Worm (Caenorhabditis elegans): ENCODE results near the gene Y50D4A.1.

DNA sequence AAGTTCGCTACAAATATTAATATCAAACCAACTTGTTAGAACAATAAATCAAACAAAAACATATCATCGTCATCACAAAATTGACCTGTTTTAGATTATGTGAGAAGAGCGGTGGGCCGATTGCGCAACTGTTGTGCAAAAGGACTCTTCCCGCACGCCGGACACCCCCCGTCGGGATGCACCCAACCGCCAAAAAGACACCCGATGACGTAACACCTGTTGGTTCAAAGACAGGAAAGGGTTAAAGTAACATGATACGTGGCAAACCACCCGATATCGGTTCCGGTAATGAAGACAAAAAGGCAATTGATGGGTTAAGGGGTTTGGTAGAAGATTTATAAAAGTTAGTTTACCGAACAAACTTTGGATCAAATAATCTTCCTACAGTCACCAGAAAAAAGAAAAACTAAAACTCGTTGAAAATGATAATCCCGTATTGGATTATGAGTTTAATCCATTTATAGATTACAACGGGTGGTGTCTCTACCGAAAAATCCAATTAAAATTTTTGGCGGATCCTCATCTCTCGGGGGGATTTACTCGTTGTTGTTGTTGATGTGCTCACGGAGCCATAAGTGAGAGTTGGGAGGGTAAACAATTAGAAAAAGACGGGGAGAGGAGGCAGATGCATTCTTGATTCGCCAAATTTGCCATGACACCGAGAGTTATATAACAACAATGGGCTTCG, 36.5 kb downstream of the Y50D4A.1 start:
- TF ChIP-seq ztf-4 (tag; optimal IDR thresholded peaks at IDR 0.05) = no peak
- TF ChIP-seq ZK546.5 (tag; optimal IDR thresholded peaks at IDR 0.05) = no peak
